Worm (Caenorhabditis elegans) whole organism, L1 larva: ENCODE results near the gene F53A9.9.

Experiments used
- fkh-10 ChIP-seq: sonication (generic microtip); optimal IDR thresholded peaks from 2 replicates; lab custom pipeline; 2017; ENCODE audit warnings: missing biosample characterization, missing genetic modification reagents, missing genetic modification characterization
- snpc-4 ChIP-seq: fragments of 150-350 bp; optimal IDR thresholded peaks from 2 replicates; lab custom pipeline; 2014; ENCODE audit warnings: missing biosample characterization, missing genetic modification characterization

- TF ChIP-seq fkh-10 (GFP tag; lab: Kevin White, UChicago) (no peak), snpc-4 (tag; lab: Kevin White, UChicago) (no peak)
These were observed 44.3 kb downstream of the F53A9.9 start for ce11 chrX:8676088-8676779.
